Worm (Caenorhabditis elegans): ENCODE measurements around the gene cct-3.

DNA sequence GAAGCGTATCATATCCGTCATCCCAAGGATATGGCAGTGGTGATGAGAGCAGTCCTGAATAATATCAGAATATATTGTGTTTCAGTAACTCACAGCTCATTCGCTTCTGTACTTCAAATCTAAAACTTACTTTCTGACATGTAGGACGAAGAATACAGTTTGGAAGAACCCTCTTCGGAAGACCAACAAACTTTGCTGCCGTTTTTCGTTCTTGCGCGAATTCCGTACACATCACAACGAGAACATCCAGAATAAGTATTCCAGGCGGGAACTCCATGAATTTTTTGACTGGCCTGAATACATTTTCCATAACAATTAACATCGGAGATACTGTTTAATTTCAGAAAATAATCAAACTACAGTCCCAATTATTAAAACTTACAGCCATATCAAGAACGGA lies 44.1 kb downstream of the cct-3 start, which contains the start of gene K09F6.15:
- no peak for TF ChIP-seq set-16 (GFP tag; IDR thresholded peaks at IDR 0.05)
- TF ChIP-seq unc-62 (GFP tag; optimal IDR thresholded peaks at IDR 0.05 in 1 of 2), result no peak
- TF ChIP-seq unc-62 (tag; optimal IDR thresholded peaks at IDR 0.05), result no peak
- TF ChIP-seq dve-1 (tag; optimal IDR thresholded peaks at IDR 0.05; ENCODE audit: insufficient read depth), result no peak
- no peak for TF ChIP-seq nhr-77 (tag; optimal IDR thresholded peaks at IDR 0.05)
- TF ChIP-seq ceh-82 (tag; optimal IDR thresholded peaks at IDR 0.05), result no peak
- TF ChIP-seq nhr-11 (tag; optimal IDR thresholded peaks at IDR 0.05), result no peak
- no peak for TF ChIP-seq nhr-6 (tag; optimal IDR thresholded peaks at IDR 0.05)
- no peak for TF ChIP-seq ztf-11 (tag; optimal IDR thresholded peaks at IDR 0.05)

Measured in whole organism, L4 larva.